Fruit fly (Drosophila melanogaster) whole organism, pupa: ENCODE data around the gene RtcB.

Experiments
- CG10348 ChIP-seq: fragments of 200-800 bp; sonication (Bioruptor generic); IDR thresholded peaks from 2 replicates; pipeline ENCODE4 v1.3.6; 2022; ENCODE audit warnings: missing biosample characterization, missing genetic modification characterization
- CG12605 ChIP-seq: fragments of 200-800 bp; sonication (Bioruptor generic); IDR thresholded peaks from 2 replicates; pipeline ENCODE4 v1.3.6; 2022; ENCODE audit warnings: missing biosample characterization, missing genetic modification characterization
- CG13204 ChIP-seq: fragments of 200-800 bp; sonication (Bioruptor generic); optimal IDR thresholded peaks from 2 replicates; lab custom pipeline; 2018; ENCODE audit warnings: missing biosample characterization, mild to moderate bottlenecking, missing genetic modification characterization, moderate library complexity
- CG14655 ChIP-seq: fragments of 200-800 bp; sonication (Bioruptor generic); optimal IDR thresholded peaks from 3 replicates; lab custom pipeline; 2017; ENCODE audit warnings: mild to moderate bottlenecking, missing biosample characterization, missing genetic modification reagents, missing genetic modification characterization
- CG15710 ChIP-seq: fragments of 200-800 bp; sonication (Bioruptor generic); optimal IDR thresholded peaks from 2 replicates; lab custom pipeline; 2018; ENCODE audit warnings: missing biosample characterization, mild to moderate bottlenecking, missing genetic modification characterization, moderate library complexity
- CG17806 ChIP-seq: fragments of 200-800 bp; sonication (Bioruptor generic); optimal IDR thresholded peaks from 2 replicates; lab custom pipeline; 2018; ENCODE audit warnings: missing biosample characterization, mild to moderate bottlenecking, missing genetic modification characterization, moderate library complexity
- CG32121 ChIP-seq: fragments of 200-800 bp; sonication (Bioruptor generic); IDR thresholded peaks from 2 replicates; pipeline ENCODE4 v1.3.6; 2022; ENCODE audit warnings: missing biosample characterization, missing genetic modification characterization
- CG34367 ChIP-seq: fragments of 200-800 bp; sonication (Bioruptor generic); optimal IDR thresholded peaks from 2 replicates; lab custom pipeline; 2018; ENCODE audit warnings: missing biosample characterization, mild to moderate bottlenecking, missing genetic modification characterization
- CG4496 ChIP-seq: fragments of 200-800 bp; sonication (Bioruptor generic); IDR thresholded peaks from 3 replicates; pipeline ENCODE4 v1.3.6; 2022; ENCODE audit warnings: missing biosample characterization, missing genetic modification characterization
- CG8159 ChIP-seq: fragments of 200-800 bp; sonication (Bioruptor generic); optimal IDR thresholded peaks from 3 replicates; lab custom pipeline; 2018; ENCODE audit warnings: missing biosample characterization, mild to moderate bottlenecking, missing genetic modification characterization, moderate library complexity
- CG8301 ChIP-seq: fragments of 200-800 bp; sonication (Bioruptor generic); optimal IDR thresholded peaks from 2 replicates; lab custom pipeline; 2018; ENCODE audit warnings: missing biosample characterization, mild to moderate bottlenecking, missing genetic modification characterization
- CG9948 ChIP-seq: fragments of 200-800 bp; sonication (Bioruptor generic); optimal IDR thresholded peaks from 2 replicates; lab custom pipeline; 2018; ENCODE audit warnings: missing biosample characterization, mild to moderate bottlenecking, missing genetic modification characterization, moderate library complexity
- D1 ChIP-seq: fragments of 200-800 bp; sonication (Bioruptor generic); optimal IDR thresholded peaks from 2 replicates; lab custom pipeline; 2018; ENCODE audit warnings: missing biosample characterization, mild to moderate bottlenecking, missing genetic modification characterization, moderate library complexity
- EcR ChIP-seq: fragments of 200-800 bp; sonication (Bioruptor generic); optimal IDR thresholded peaks from 3 replicates; lab custom pipeline; 2019; ENCODE audit warnings: missing biosample characterization, missing genetic modification characterization, mild to moderate bottlenecking, moderate library complexity, missing genetic modification reagents
- Ets98B ChIP-seq: fragments of 200-800 bp; sonication (Bioruptor generic); IDR thresholded peaks from 2 replicates; pipeline ENCODE4 v1.3.6; 2022; ENCODE audit warnings: missing biosample characterization, missing genetic modification characterization
- Pif1A ChIP-seq: fragments of 200-800 bp; sonication (Bioruptor generic); optimal IDR thresholded peaks from 3 replicates; lab custom pipeline; 2016; ENCODE audit warnings: missing biosample characterization, missing genetic modification characterization
- Pif1B ChIP-seq: fragments of 200-800 bp; sonication (Bioruptor generic); optimal IDR thresholded peaks from 3 replicates; lab custom pipeline; 2016; ENCODE audit warnings: missing biosample characterization, missing genetic modification characterization
- Snoo ChIP-seq: fragments of 200-800 bp; sonication (Bioruptor generic); optimal IDR thresholded peaks from 3 replicates; lab custom pipeline; 2017; ENCODE audit warnings: missing biosample characterization, mild to moderate bottlenecking, missing genetic modification characterization, inconsistent platforms
- fd96Ca ChIP-seq: fragments of 200-800 bp; sonication (Bioruptor generic); IDR thresholded peaks from 3 replicates; pipeline ENCODE4 v1.3.6; 2022; ENCODE audit warnings: missing biosample characterization, missing genetic modification characterization
- gl ChIP-seq: fragments of 200-800 bp; sonication (Bioruptor generic); optimal IDR thresholded peaks from 2 replicates; lab custom pipeline; 2018; ENCODE audit warnings: missing biosample characterization, mild to moderate bottlenecking, missing genetic modification characterization
- rn ChIP-seq: fragments of 200-800 bp; sonication (Bioruptor generic); IDR thresholded peaks from 2 replicates; pipeline ENCODE4 v1.3.6; 2022; ENCODE audit warnings: missing biosample characterization, missing genetic modification characterization

RtcB gene

dm6 chr2L:19429731-19430130, 712 bp upstream of the RtcB start:
- TF ChIP-seq Snoo (tag; lab: Kevin White, UChicago): no peak
- no peak for TF ChIP-seq CG12605 (GFP tag; lab: Robert Waterston, UW)
- TF ChIP-seq Ets98B (GFP tag; lab: Robert Waterston, UW): no peak
- TF ChIP-seq D1 (tag; lab: Kevin White, UChicago): no peak
- TF ChIP-seq rn (GFP tag; lab: Robert Waterston, UW): no peak
- TF ChIP-seq CG9948 (tag; lab: Kevin White, UChicago): no peak
- TF ChIP-seq fd96Ca (GFP tag; lab: Robert Waterston, UW): peak; percentile 6; the same call in 1 of the 3 replicates
- TF ChIP-seq Pif1B (GFP tag; lab: Kevin White, UChicago): no peak
- TF ChIP-seq CG15710 (tag; lab: Kevin White, UChicago): no peak
- TF ChIP-seq CG10348 (GFP tag; lab: Robert Waterston, UW): no peak
- no peak for TF ChIP-seq CG32121
- no peak for TF ChIP-seq CG8301 (tag; lab: Kevin White, UChicago)
- no peak for TF ChIP-seq gl (tag; lab: Kevin White, UChicago)
- no peak for TF ChIP-seq CG34367 (tag; lab: Kevin White, UChicago)
- TF ChIP-seq EcR (GFP tag; lab: Kevin White, UChicago): peak; percentile 81
- TF ChIP-seq CG13204 (GFP tag; lab: Kevin White, UChicago): no peak
- TF ChIP-seq, all 21 proteins: peak for 2

- TF ChIP-seq Ets98B (GFP tag; lab: Robert Waterston, UW) (no peak), CG15710 (tag; lab: Kevin White, UChicago) (no peak), CG8159 (tag; lab: Kevin White, UChicago) (no peak), CG9948 (tag; lab: Kevin White, UChicago) (no peak), EcR (GFP tag; lab: Kevin White, UChicago) (no peak), CG17806 (tag; lab: Kevin White, UChicago) (no peak), Pif1A (no peak), CG4496 (GFP tag; lab: Robert Waterston, UW) (peak; percentile 6; the same call in 1 of the 3 replicates), CG10348 (GFP tag; lab: Robert Waterston, UW) (no peak)
Observed at dm6 chr2L:19432424-19433015, 2.1 kb downstream of the RtcB start, which contains the start of gene Rab9. Rab9 (plus strand) TSS chr2L:19432574.

dm6 chr2L:19433292-19433691, 2.8 kb downstream of the RtcB start:
- TF ChIP-seq CG9948 (tag; lab: Kevin White, UChicago) (no peak), D1 (tag; lab: Kevin White, UChicago) (no peak), gl (tag; lab: Kevin White, UChicago) (no peak), CG34367 (tag; lab: Kevin White, UChicago) (no peak), fd96Ca (GFP tag; lab: Robert Waterston, UW) (no peak), EcR (GFP tag; lab: Kevin White, UChicago) (no peak), CG8301 (tag; lab: Kevin White, UChicago) (peak; percentile 20), Pif1A (peak; percentile 19), rn (GFP tag; lab: Robert Waterston, UW) (no peak), CG15710 (tag; lab: Kevin White, UChicago) (no peak), CG14655 (GFP tag; lab: Kevin White, UChicago) (no peak), Ets98B (GFP tag; lab: Robert Waterston, UW) (no peak), CG8159 (tag; lab: Kevin White, UChicago) (no peak), CG32121 (0 out of 2 replicates have a peak, but pooled peaks have one; percentile 23), CG13204 (GFP tag; lab: Kevin White, UChicago) (no peak), Pif1B (GFP tag; lab: Kevin White, UChicago) (no peak), CG12605 (GFP tag; lab: Robert Waterston, UW) (no peak), Snoo (tag; lab: Kevin White, UChicago) (no peak), CG17806 (tag; lab: Kevin White, UChicago) (no peak), CG4496 (GFP tag; lab: Robert Waterston, UW) (no peak; the same call in 2 of the 3 replicates)

- peak; percentile 14 for TF ChIP-seq Pif1B (GFP tag; lab: Kevin White, UChicago)
- no peak for TF ChIP-seq Ets98B (GFP tag; lab: Robert Waterston, UW)
- TF ChIP-seq CG4496 (GFP tag; lab: Robert Waterston, UW): 0 out of 3 replicates have a peak, but pooled peaks have one; percentile 16
Observed at dm6 chr2L:19434260-19434659, 3.8 kb downstream of the RtcB start.

- TF ChIP-seq CG10348 (GFP tag; lab: Robert Waterston, UW): no peak
- no peak for TF ChIP-seq CG12605 (GFP tag; lab: Robert Waterston, UW)
- TF ChIP-seq CG15710 (tag; lab: Kevin White, UChicago): peak; percentile 35
- peak; percentile 33 for TF ChIP-seq CG8301 (tag; lab: Kevin White, UChicago)
- peak; percentile 22 for TF ChIP-seq CG9948 (tag; lab: Kevin White, UChicago)
- TF ChIP-seq D1 (tag; lab: Kevin White, UChicago): no peak
- no peak for TF ChIP-seq CG17806 (tag; lab: Kevin White, UChicago)
- TF ChIP-seq CG14655 (GFP tag; lab: Kevin White, UChicago): peak; percentile 17
- TF ChIP-seq Pif1A: peak; percentile 9
- peak; percentile 40 for TF ChIP-seq CG8159 (tag; lab: Kevin White, UChicago)
- peak; percentile 82 for TF ChIP-seq EcR (GFP tag; lab: Kevin White, UChicago)
- no peak for TF ChIP-seq CG32121
- peak; percentile 41 for TF ChIP-seq Snoo (tag; lab: Kevin White, UChicago)
- no peak for TF ChIP-seq gl (tag; lab: Kevin White, UChicago)
- TF ChIP-seq fd96Ca (GFP tag; lab: Robert Waterston, UW): peak; percentile 51; the same call in 1 of the 3 replicates
- no peak for TF ChIP-seq CG34367 (tag; lab: Kevin White, UChicago)
- TF ChIP-seq Pif1B (GFP tag; lab: Kevin White, UChicago): no peak
Observed at dm6 chr2L:19438685-19439597, 8.5 kb downstream of the RtcB start.
